Worm (Caenorhabditis elegans) whole organism, L1 larva: Measurements from ENCODE around the gene col-81.

Experiments
- aha-1 ChIP-seq: fragments of 150-350 bp; optimal IDR thresholded peaks from 2 replicates; lab custom pipeline; 2014; ENCODE audit warnings: missing biosample characterization, missing genetic modification characterization
- ama-1 ChIP-seq: fragments of 150-350 bp; optimal IDR thresholded peaks from 2 replicates; lab custom pipeline; 2014
- mdl-1 ChIP-seq, 2 experiments: fragments of 150-350 bp; optimal IDR thresholded peaks; 2 replicates each; lab custom pipeline; 2014 to 2017; ENCODE audit warnings: missing biosample characterization in 2 of 2, missing genetic modification characterization in 2 of 2, inconsistent platforms in 1 of 2
- snpc-4 ChIP-seq: fragments of 150-350 bp; optimal IDR thresholded peaks from 2 replicates; lab custom pipeline; 2014; ENCODE audit warnings: missing biosample characterization, missing genetic modification characterization
- unc-62 ChIP-seq: fragments of 150-350 bp; optimal IDR thresholded peaks from 2 replicates; lab custom pipeline; 2014; ENCODE audit warnings: missing biosample characterization, missing genetic modification reagents, missing genetic modification characterization
- zag-1 ChIP-seq: fragments of 150-350 bp; optimal IDR thresholded peaks from 2 replicates; lab custom pipeline; 2014; ENCODE audit warnings: missing biosample characterization, missing genetic modification characterization
- ztf-11 ChIP-seq, 2 experiments: sonication (generic microtip); optimal IDR thresholded peaks; 2 replicates each; lab custom pipeline; 2016 to 2017; ENCODE audit warnings: missing genetic modification characterization in 2 of 2, missing biosample characterization in 1 of 2, missing compliant biosample characterization in 1 of 2

DNA sequence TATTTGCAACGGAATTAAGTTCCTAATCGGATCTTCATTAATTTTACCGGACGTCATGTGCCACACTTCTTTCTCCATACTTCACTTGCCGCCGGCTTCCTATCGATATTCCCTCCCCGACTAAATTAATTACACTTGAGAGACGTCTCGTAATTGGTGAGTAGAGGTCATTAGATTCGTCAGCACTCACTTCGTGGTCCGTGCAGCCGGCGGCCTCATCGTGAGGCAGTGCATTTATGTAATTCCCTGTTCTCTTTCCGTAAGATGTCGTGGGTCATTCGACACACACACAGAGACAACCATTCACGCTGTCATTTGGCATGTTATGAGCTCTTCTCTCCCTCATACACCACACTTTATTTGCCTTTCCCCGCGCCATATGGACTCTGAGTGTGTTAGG, 23.0 kb downstream of the col-81 start:
- TF ChIP-seq snpc-4 (no peak), ztf-11 (tag; optimal IDR thresholded peaks at IDR 0.05; lab: Kevin White, UChicago) (no peak), unc-62 (GFP tag; lab: Kevin White, UChicago) (no peak), aha-1 (no peak), mdl-1 (tag; optimal IDR thresholded peaks at IDR 0.05; lab: Kevin White, UChicago) (no peak), ama-1 (lab: Kevin White, UChicago) (no peak), zag-1 (tag; lab: Kevin White, UChicago) (no peak)
